Fruit fly (Drosophila melanogaster) whole organism, adult: ENCODE results near the gene Or82a.

Experiments
- CG14711 ChIP-seq: fragments of 200-800 bp; sonication (Bioruptor generic); optimal IDR thresholded peaks from 2 replicates; lab custom pipeline; 2018; ENCODE audit warnings: missing biosample characterization, mild to moderate bottlenecking, missing genetic modification characterization, moderate library complexity
- CG33017 ChIP-seq: fragments of 200-800 bp; sonication (Bioruptor generic); optimal IDR thresholded peaks from 2 replicates; lab custom pipeline; 2018; ENCODE audit warnings: missing biosample characterization, mild to moderate bottlenecking, missing genetic modification characterization, moderate library complexity
- CG7045 ChIP-seq: fragments of 200-800 bp; sonication (Bioruptor generic); optimal IDR thresholded peaks from 2 replicates; lab custom pipeline; 2017; ENCODE audit warnings: missing biosample characterization, mild to moderate bottlenecking, missing genetic modification characterization
- CG7101 ChIP-seq: fragments of 200-800 bp; sonication (Bioruptor generic); optimal IDR thresholded peaks from 2 replicates; lab custom pipeline; 2018; ENCODE audit warnings: missing biosample characterization, mild to moderate bottlenecking, missing genetic modification characterization, moderate library complexity
- Crg-1 ChIP-seq: fragments of 200-800 bp; sonication (Bioruptor generic); optimal IDR thresholded peaks from 2 replicates; lab custom pipeline; 2016; ENCODE audit warnings: missing biosample characterization, missing genetic modification characterization
- bab1 ChIP-seq: fragments of 200-800 bp; sonication (Bioruptor generic); optimal IDR thresholded peaks from 3 replicates; lab custom pipeline; 2019; ENCODE audit warnings: missing biosample characterization, mild to moderate bottlenecking, missing genetic modification characterization, moderate library complexity
- kay ChIP-seq: fragments of 200-800 bp; sonication (Bioruptor generic); peaks from one replicate; lab custom pipeline; 2016; ENCODE audit warnings: missing biosample characterization, missing genetic modification characterization, borderline replicate concordance
- tj ChIP-seq: fragments of 200-800 bp; sonication (Bioruptor generic); optimal IDR thresholded peaks from 3 replicates; lab custom pipeline; 2017; ENCODE audit warnings: missing biosample characterization, mild to moderate bottlenecking, missing genetic modification characterization, moderate library complexity
- toe ChIP-seq: fragments of 200-800 bp; sonication (Bioruptor generic); optimal IDR thresholded peaks from 2 replicates; lab custom pipeline; 2016; ENCODE audit warnings: missing biosample characterization, missing genetic modification characterization

DNA sequence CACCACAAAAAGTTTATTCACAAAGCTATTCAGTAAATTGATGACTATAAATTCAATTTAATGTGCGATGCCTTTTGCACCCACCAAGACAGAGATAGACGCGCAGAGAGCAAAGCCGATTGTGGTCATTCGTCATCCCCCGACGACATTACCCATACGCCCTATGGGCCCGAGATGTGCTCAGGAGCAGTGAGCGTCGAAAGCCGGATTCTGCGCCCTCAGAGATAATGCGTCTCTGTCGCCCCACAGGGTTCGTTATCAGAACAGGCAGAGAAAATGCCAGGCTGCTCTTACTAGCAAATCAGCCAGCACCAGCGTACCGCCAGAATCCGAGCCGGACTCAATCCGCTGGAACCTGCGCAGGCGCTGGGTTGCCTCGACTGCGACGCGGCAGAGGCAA is 34.5 kb downstream of the Or82a start:
- no peak for TF ChIP-seq CG14711 (tag; lab: Kevin White, UChicago)
- no peak for TF ChIP-seq kay (GFP tag; lab: Kevin White, UChicago)
- no peak for TF ChIP-seq bab1 (GFP tag; lab: Kevin White, UChicago)
- no peak for TF ChIP-seq CG7045
- TF ChIP-seq CG33017 = no peak
- no peak for TF ChIP-seq tj (GFP tag; lab: Kevin White, UChicago)
- no peak for TF ChIP-seq toe
- TF ChIP-seq CG7101 (tag; lab: Kevin White, UChicago) = no peak
- TF ChIP-seq Crg-1 (GFP tag; lab: Kevin White, UChicago) = no peak
